Fruit fly (Drosophila melanogaster) ovary, adult (tissue): ENCODE results near the gene Pgant8.

Experiments used
- CG17801 ChIP-seq: fragments of 200-800 bp; optimal IDR thresholded peaks from 2 replicates; lab custom pipeline; 2019; ENCODE audit warnings: missing biosample characterization, mild to moderate bottlenecking, missing genetic modification characterization, moderate library complexity; ENCODE audit not compliant: partially characterized antibody

Gene Pgant8

dm6 chr3L:15706199-15706598 is 22.5 kb downstream of the Pgant8 start:
- TF ChIP-seq CG17801 (GFP tag; lab: Kevin White, UChicago): no peak

- no peak for TF ChIP-seq CG17801 (GFP tag; lab: Kevin White, UChicago)
These were observed 24.5 kb downstream of the Pgant8 start for dm6 chr3L:15708158-15708557.

- TF ChIP-seq CG17801 (GFP tag; lab: Kevin White, UChicago): no peak
These were observed 24.9 kb downstream of the Pgant8 start for dm6 chr3L:15708579-15708978.

dm6 chr3L:15710125-15710524 is 26.5 kb downstream of the Pgant8 start:
- no peak for TF ChIP-seq CG17801 (GFP tag; lab: Kevin White, UChicago)

- no peak for TF ChIP-seq CG17801 (GFP tag; lab: Kevin White, UChicago)
These were observed 27.5 kb downstream of the Pgant8 start for dm6 chr3L:15711164-15711563.

dm6 chr3L:15712063-15712462 is 28.4 kb downstream of the Pgant8 start:
- TF ChIP-seq CG17801 (GFP tag; lab: Kevin White, UChicago): no peak

dm6 chr3L:15713932-15714492 is 30.3 kb downstream of the Pgant8 start:
- TF ChIP-seq CG17801 (GFP tag; lab: Kevin White, UChicago): no peak

dm6 chr3L:15715788-15716503 is 32.3 kb downstream of the Pgant8 start, which contains the start of gene CG42571:
CG42571 (plus strand) TSS chr3L:15716453.
- no peak for TF ChIP-seq CG17801 (GFP tag; lab: Kevin White, UChicago)

- TF ChIP-seq CG17801 (GFP tag; lab: Kevin White, UChicago): no peak
These were observed 33.8 kb downstream of the Pgant8 start, which contains the start of gene CG42570 for dm6 chr3L:15717519-15717918. CG42570 (plus strand) TSS chr3L:15717819.

- TF ChIP-seq CG17801 (GFP tag; lab: Kevin White, UChicago): no peak
These were observed 36.6 kb downstream of the Pgant8 start for dm6 chr3L:15720224-15720623.

- no peak for TF ChIP-seq CG17801 (GFP tag; lab: Kevin White, UChicago)
These were observed 37.2 kb downstream of the Pgant8 start for dm6 chr3L:15720905-15721304.

- no peak for TF ChIP-seq CG17801 (GFP tag; lab: Kevin White, UChicago)
These were observed 43.1 kb downstream of the Pgant8 start for dm6 chr3L:15726799-15727198.

- TF ChIP-seq CG17801 (GFP tag; lab: Kevin White, UChicago): no peak
These were observed 44.5 kb downstream of the Pgant8 start, which contains the start of gene comm for dm6 chr3L:15728195-15728594. comm (minus strand) TSS chr3L:15728430.

- no peak for TF ChIP-seq CG17801 (GFP tag; lab: Kevin White, UChicago)
These were observed 45.8 kb downstream of the Pgant8 start for dm6 chr3L:15729306-15730006.

dm6 chr3L:15731832-15732506 is 48.3 kb downstream of the Pgant8 start:
- no peak for TF ChIP-seq CG17801 (GFP tag; lab: Kevin White, UChicago)
